Worm (Caenorhabditis elegans) whole organism, L1 larva: ENCODE results near the gene plg-1.
A peak's percentile ranks its signal among the peaks of the same experiment; 100 is the strongest.

Experiments used
- C16A3.4 ChIP-seq: fragments of 150-350 bp; optimal IDR thresholded peaks from 2 replicates; lab custom pipeline; 2014; ENCODE audit warnings: missing biosample characterization, missing genetic modification characterization
- C34B4.2 ChIP-seq: sonication (generic microtip); optimal IDR thresholded peaks from 2 replicates; lab custom pipeline; 2017; ENCODE audit warnings: mild to moderate bottlenecking, missing genetic modification characterization, missing compliant biosample characterization
- ama-1 ChIP-seq: fragments of 150-350 bp; optimal IDR thresholded peaks from 2 replicates; lab custom pipeline; 2014
- blmp-1 ChIP-seq: fragments of 150-350 bp; optimal IDR thresholded peaks from 2 replicates; lab custom pipeline; 2014; ENCODE audit warnings: missing biosample characterization, missing genetic modification characterization
- ceh-63 ChIP-seq: fragments of 200-800 bp; sonication (Bioruptor generic); optimal IDR thresholded peaks from 2 replicates; lab custom pipeline; 2018; ENCODE audit warnings: mild to moderate bottlenecking, missing genetic modification characterization, missing compliant biosample characterization
- ceh-8 ChIP-seq: fragments of 200-800 bp; sonication (Bioruptor generic); optimal IDR thresholded peaks from 2 replicates; lab custom pipeline; 2018; ENCODE audit warnings: mild to moderate bottlenecking, missing genetic modification characterization, moderate library complexity, missing compliant biosample characterization
- ces-1 ChIP-seq: fragments of 150-350 bp; optimal IDR thresholded peaks from 2 replicates; lab custom pipeline; 2014; ENCODE audit warnings: missing biosample characterization, missing genetic modification reagents, missing genetic modification characterization
- efl-1 ChIP-seq, 4 experiments: fragments of 150-350 bp; optimal IDR thresholded peaks in 3 of 4; peaks in 1 of 4; 1 replicate in 1 of 4; 2 replicates in 3 of 4; lab custom pipeline; 2014; ENCODE audit warnings: missing biosample characterization in 2 of 4, missing genetic modification characterization in 2 of 4, missing genetic modification reagents in 2 of 4
- elt-2 ChIP-seq: sonication (generic microtip); optimal IDR thresholded peaks from 2 replicates; lab custom pipeline; 2016; ENCODE audit warnings: missing genetic modification characterization, mild to moderate bottlenecking, inconsistent platforms, missing compliant biosample characterization, missing genetic modification reagents
- elt-3 ChIP-seq, 6 experiments: fragments of 150-350 bp in 1 of 6; sonication (generic microtip); optimal IDR thresholded peaks; 2 replicates each; lab custom pipeline; 2017 to 2018; ENCODE audit warnings: missing biosample characterization in 6 of 6, missing genetic modification characterization in 6 of 6, inconsistent platforms in 1 of 6
- fkh-10 ChIP-seq: sonication (generic microtip); optimal IDR thresholded peaks from 2 replicates; lab custom pipeline; 2017; ENCODE audit warnings: missing biosample characterization, missing genetic modification reagents, missing genetic modification characterization
- fos-1 ChIP-seq: fragments of 150-350 bp; optimal IDR thresholded peaks from 2 replicates; lab custom pipeline; 2014; ENCODE audit warnings: missing biosample characterization, missing genetic modification characterization
- grh-1 ChIP-seq: fragments of 200-800 bp; sonication (Bioruptor generic); IDR thresholded peaks from 2 replicates; pipeline ENCODE4 v1.3.6; 2022; ENCODE audit warnings: missing genetic modification reagents, missing genetic modification characterization, missing compliant biosample characterization
- hlh-4 ChIP-seq: sonication (generic microtip); optimal IDR thresholded peaks from 2 replicates; lab custom pipeline; 2016; ENCODE audit warnings: mild to moderate bottlenecking, missing genetic modification characterization, missing compliant biosample characterization
- hpl-2 ChIP-seq: fragments of 150-350 bp; optimal IDR thresholded peaks from 2 replicates; lab custom pipeline; 2014; ENCODE audit warnings: missing biosample characterization, missing genetic modification reagents, missing genetic modification characterization
- isw-1 ChIP-seq: fragments of 200-800 bp; sonication (Bioruptor generic); IDR thresholded peaks from 2 replicates; pipeline ENCODE4 v1.3.6; 2022; ENCODE audit warnings: missing genetic modification characterization, missing compliant biosample characterization
- jun-1 ChIP-seq: fragments of 150-350 bp; optimal IDR thresholded peaks from 2 replicates; lab custom pipeline; 2014; ENCODE audit warnings: missing biosample characterization, missing genetic modification reagents, missing genetic modification characterization
- lin-13 ChIP-seq: fragments of 150-350 bp; optimal IDR thresholded peaks from 2 replicates; lab custom pipeline; 2014; ENCODE audit warnings: missing biosample characterization, missing genetic modification reagents, missing genetic modification characterization
- lin-14 ChIP-seq: fragments of 200-800 bp; sonication (Bioruptor generic); optimal IDR thresholded peaks from 2 replicates; lab custom pipeline; 2018; ENCODE audit warnings: mild to moderate bottlenecking, missing genetic modification characterization, moderate library complexity, missing compliant biosample characterization
- lin-15B ChIP-seq: fragments of 150-350 bp; sonication (generic microtip); optimal IDR thresholded peaks from 3 replicates; lab custom pipeline; 2014; ENCODE audit warnings: missing biosample characterization, missing genetic modification characterization
- lin-35 ChIP-seq, 2 experiments: fragments of 150-350 bp; optimal IDR thresholded peaks; 2 replicates each; lab custom pipeline; 2014; ENCODE audit warnings: missing biosample characterization in 2 of 2, missing genetic modification characterization in 2 of 2, missing genetic modification reagents in 2 of 2
- lin-39 ChIP-seq: fragments of 150-350 bp; optimal IDR thresholded peaks from 2 replicates; lab custom pipeline; 2014; ENCODE audit warnings: missing biosample characterization, missing genetic modification reagents, missing genetic modification characterization
- lsy-2 ChIP-seq, 2 experiments: fragments of 150-350 bp; optimal IDR thresholded peaks; 2 replicates each; lab custom pipeline; 2014; ENCODE audit warnings: missing biosample characterization in 2 of 2, missing genetic modification characterization in 2 of 2
- mab-9 ChIP-seq: fragments of 200-800 bp; sonication (Bioruptor generic); IDR thresholded peaks from 2 replicates; pipeline ENCODE4 v1.3.6; 2022; ENCODE audit warnings: missing genetic modification reagents, missing genetic modification characterization, missing compliant biosample characterization
- mdl-1 ChIP-seq, 2 experiments: fragments of 150-350 bp; optimal IDR thresholded peaks; 2 replicates each; lab custom pipeline; 2014 to 2017; ENCODE audit warnings: missing biosample characterization in 2 of 2, missing genetic modification characterization in 2 of 2, inconsistent platforms in 1 of 2
- mep-1 ChIP-seq: fragments of 150-350 bp; optimal IDR thresholded peaks from 2 replicates; lab custom pipeline; 2014; ENCODE audit warnings: missing biosample characterization, missing genetic modification characterization
- nhr-19 ChIP-seq: fragments of 200-800 bp; sonication (Bioruptor generic); conservative IDR thresholded peaks from 2 replicates; pipeline ENCODE4 v1.3.6; 2022; ENCODE audit warnings: missing genetic modification characterization, missing compliant biosample characterization
- nhr-20 ChIP-seq: sonication (generic microtip); optimal IDR thresholded peaks from 2 replicates; lab custom pipeline; 2016; ENCODE audit warnings: mild to moderate bottlenecking, missing genetic modification characterization, missing compliant biosample characterization
- nhr-71 ChIP-seq: sonication (generic microtip); optimal IDR thresholded peaks from 2 replicates; lab custom pipeline; 2016; ENCODE audit warnings: mild to moderate bottlenecking, missing genetic modification characterization, moderate library complexity, missing compliant biosample characterization
- nhr-76 ChIP-seq: sonication (generic microtip); optimal IDR thresholded peaks from 2 replicates; lab custom pipeline; 2017; ENCODE audit warnings: missing biosample characterization, missing genetic modification characterization
- nhr-77 ChIP-seq: fragments of 150-350 bp; optimal IDR thresholded peaks from 2 replicates; lab custom pipeline; 2014; ENCODE audit warnings: missing biosample characterization, missing genetic modification characterization
- nhr-84 ChIP-seq: sonication (generic microtip); optimal IDR thresholded peaks from 2 replicates; lab custom pipeline; 2017; ENCODE audit warnings: missing biosample characterization, missing genetic modification characterization
- nhr-85 ChIP-seq: sonication (generic microtip); peaks from one replicate; lab custom pipeline; 2016; ENCODE audit warnings: missing genetic modification characterization, inconsistent platforms, missing compliant biosample characterization
- nhr-90 ChIP-seq: sonication (generic microtip); optimal IDR thresholded peaks from 2 replicates; lab custom pipeline; 2016; ENCODE audit warnings: mild to moderate bottlenecking, missing genetic modification characterization, missing compliant biosample characterization; ENCODE audit not compliant: poor library complexity
- pag-3 ChIP-seq: sonication (generic microtip); optimal IDR thresholded peaks from 2 replicates; lab custom pipeline; 2017; ENCODE audit warnings: missing genetic modification characterization, mild to moderate bottlenecking, missing compliant biosample characterization, antibody characterized with exemption, borderline replicate concordance; ENCODE audit not compliant: insufficient read depth
- pax-3 ChIP-seq: fragments of 200-800 bp; sonication (Bioruptor generic); optimal IDR thresholded peaks from 2 replicates; lab custom pipeline; 2018; ENCODE audit warnings: mild to moderate bottlenecking, missing genetic modification characterization, moderate library complexity, missing compliant biosample characterization
- rnt-1 ChIP-seq: sonication (generic microtip); optimal IDR thresholded peaks from 2 replicates; lab custom pipeline; 2016; ENCODE audit warnings: mild to moderate bottlenecking, missing genetic modification characterization, moderate library complexity, missing compliant biosample characterization
- skn-1 ChIP-seq: fragments of 150-350 bp; optimal IDR thresholded peaks from 2 replicates; lab custom pipeline; 2014; ENCODE audit warnings: missing biosample characterization, missing genetic modification characterization
- unc-130 ChIP-seq: fragments of 150-350 bp; optimal IDR thresholded peaks from 2 replicates; lab custom pipeline; 2017; ENCODE audit warnings: missing biosample characterization, missing genetic modification characterization, inconsistent platforms
- vab-15 ChIP-seq: sonication (generic microtip); optimal IDR thresholded peaks from 2 replicates; lab custom pipeline; 2017; ENCODE audit warnings: missing genotype, mild to moderate bottlenecking, missing genetic modification characterization, missing compliant biosample characterization
- xbp-1 ChIP-seq: sonication (generic microtip); optimal IDR thresholded peaks from 2 replicates; lab custom pipeline; 2016; ENCODE audit warnings: missing genetic modification characterization, missing compliant biosample characterization
- zip-4 ChIP-seq: fragments of 200-800 bp; sonication (Bioruptor generic); optimal IDR thresholded peaks from 2 replicates; lab custom pipeline; 2018; ENCODE audit warnings: mild to moderate bottlenecking, missing genetic modification characterization, moderate library complexity, missing compliant biosample characterization
- ztf-4 ChIP-seq: fragments of 150-350 bp; optimal IDR thresholded peaks from 2 replicates; lab custom pipeline; 2014; ENCODE audit warnings: missing biosample characterization, missing genetic modification characterization

The plg-1 gene

DNA sequence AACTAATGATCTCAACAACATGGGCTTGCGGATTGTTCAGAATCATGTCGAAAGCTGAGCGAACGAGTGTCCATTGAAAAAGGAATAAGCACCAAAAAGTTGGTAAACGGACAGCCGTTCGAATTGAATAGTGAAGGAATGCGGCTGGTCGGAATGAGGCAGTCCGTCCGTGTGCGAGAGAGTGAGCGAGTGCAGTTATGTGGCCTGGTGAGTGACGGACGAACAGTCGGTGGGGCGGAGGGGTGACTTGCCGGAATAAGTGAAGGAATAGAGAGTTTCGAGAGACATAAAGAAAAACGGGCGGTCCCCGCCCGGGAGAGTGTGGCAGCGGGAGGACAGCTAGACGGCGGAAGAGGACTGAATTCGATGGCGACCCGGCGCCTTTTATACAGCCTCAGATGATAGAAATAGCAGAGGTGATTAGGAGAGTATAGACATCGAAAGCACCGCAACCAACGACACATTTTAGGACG is 13.3 kb downstream of the plg-1 start (continued):
- TF ChIP-seq nhr-90 (tag; lab: Kevin White, UChicago) (peak; percentile 82), C34B4.2 (tag; lab: Kevin White, UChicago) (peak; percentile 60), lin-13 (GFP tag; lab: Kevin White, UChicago) (peak; percentile 69), nhr-77 (tag; lab: Kevin White, UChicago) (no peak), lin-15B (peak; percentile 2), ztf-4 (peak; percentile 56), nhr-76 (tag; lab: Kevin White, UChicago) (no peak), ceh-8 (GFP tag; lab: Kevin White, UChicago) (peak; percentile 55)

DNA sequence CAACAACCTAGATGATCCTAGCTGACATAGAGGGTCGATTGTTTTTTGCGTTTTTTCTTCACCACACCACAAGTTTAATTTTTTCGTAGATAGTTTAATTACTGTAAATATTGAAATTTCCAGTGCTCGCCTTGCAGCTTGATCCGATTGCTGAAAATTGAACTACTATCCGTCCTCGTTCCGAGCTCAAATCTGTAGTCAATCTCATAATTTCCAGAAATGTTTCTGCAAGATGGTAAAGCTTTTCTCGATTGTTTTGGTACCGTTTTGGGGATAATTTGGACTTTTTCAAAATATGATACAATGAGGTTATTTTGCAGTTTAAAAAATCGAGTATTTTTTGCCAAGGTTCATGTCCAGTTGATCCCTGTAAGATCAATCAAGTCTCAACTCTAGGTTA is 14.0 kb downstream of the plg-1 start:
- no peak for TF ChIP-seq efl-1 (optimal IDR thresholded peaks at IDR 0.05; lab: Kevin White, UChicago)
- TF ChIP-seq efl-1 (GFP tag; optimal IDR thresholded peaks at IDR 0.05 in 1 of 2; lab: Kevin White, UChicago): peak in 1 of 2 experiments; percentile 63
- no peak for TF ChIP-seq blmp-1 (tag; lab: Kevin White, UChicago)

DNA sequence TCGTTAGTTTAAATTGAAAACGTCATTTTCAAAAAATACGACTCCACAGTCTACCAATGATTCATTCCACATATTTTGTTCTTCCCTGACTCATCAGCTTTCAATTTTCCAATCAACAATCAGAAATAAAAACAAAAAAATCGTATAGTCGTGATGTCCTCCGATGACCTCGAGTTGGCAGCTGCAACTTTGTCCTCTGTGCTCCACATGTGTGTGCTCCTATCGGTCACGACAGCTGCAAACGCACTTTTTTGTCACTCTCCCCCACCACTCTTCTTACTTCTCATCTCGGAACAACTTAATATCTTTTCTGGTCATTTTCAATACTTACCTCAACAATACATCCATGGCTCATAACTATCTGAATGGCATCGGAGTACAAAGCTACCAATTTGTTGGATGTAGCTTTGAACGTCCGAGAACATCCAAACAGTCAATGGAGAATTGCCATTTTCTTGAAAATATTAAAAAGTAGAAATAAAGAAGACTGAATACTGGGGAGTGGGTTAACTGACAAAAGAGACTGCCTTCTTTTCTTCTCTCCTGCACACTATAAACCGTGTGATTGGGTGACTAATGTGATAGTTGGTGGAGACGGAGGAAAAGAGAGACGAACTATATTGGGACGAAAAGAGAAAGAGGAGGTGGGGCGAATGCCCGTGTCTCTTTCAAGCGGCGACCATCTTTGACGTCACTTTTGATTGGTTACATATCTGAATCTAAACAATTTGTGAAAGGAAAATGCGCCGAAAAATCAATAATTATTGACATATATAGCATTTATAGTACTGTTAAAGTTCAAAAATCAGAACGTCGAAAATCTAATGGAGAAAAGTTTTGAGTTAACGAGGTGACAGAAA is 15.2 kb downstream of the plg-1 start:
- no peak for TF ChIP-seq pag-3 (tag; lab: Kevin White, UChicago)
- TF ChIP-seq hlh-4 (tag; lab: Kevin White, UChicago): no peak
- no peak for TF ChIP-seq isw-1
- peak; percentile 91 for TF ChIP-seq blmp-1 (tag; lab: Kevin White, UChicago)
- TF ChIP-seq elt-2 (tag; lab: Kevin White, UChicago): no peak
- TF ChIP-seq rnt-1 (tag; lab: Kevin White, UChicago): peak; percentile 44
- peak in 1 of 6 experiments; percentile 75 for TF ChIP-seq elt-3 (tag; optimal IDR thresholded peaks at IDR 0.05; lab: Kevin White, UChicago)
- TF ChIP-seq unc-130 (tag; lab: Kevin White, UChicago): peak; percentile 2
- TF ChIP-seq zip-4: no peak
- TF ChIP-seq nhr-77 (tag; lab: Kevin White, UChicago): no peak
- peak; percentile 8 for TF ChIP-seq skn-1 (tag; lab: Kevin White, UChicago)
- peak; percentile 6 to 13 for TF ChIP-seq lsy-2 (tag; optimal IDR thresholded peaks at IDR 0.05; lab: Kevin White, UChicago)
- TF ChIP-seq lin-15B: no peak
- TF ChIP-seq grh-1: no peak
- TF ChIP-seq mab-9: no peak
- peak; percentile 49 for TF ChIP-seq lin-14
- TF ChIP-seq pax-3 (tag; lab: Kevin White, UChicago): no peak
- no peak for TF ChIP-seq ceh-8 (GFP tag; lab: Kevin White, UChicago)
- TF ChIP-seq nhr-76 (tag; lab: Kevin White, UChicago): no peak
- TF ChIP-seq nhr-85 (tag; lab: Kevin White, UChicago): peak; percentile 81
- no peak for TF ChIP-seq nhr-84
- no peak for TF ChIP-seq efl-1 (optimal IDR thresholded peaks at IDR 0.05; lab: Kevin White, UChicago)
- peak in 1 of 2 experiments; percentile 73 for TF ChIP-seq efl-1 (GFP tag; optimal IDR thresholded peaks at IDR 0.05 in 1 of 2; lab: Kevin White, UChicago)
- TF ChIP-seq ces-1 (GFP tag; lab: Kevin White, UChicago): no peak
- TF ChIP-seq fkh-10 (GFP tag; lab: Kevin White, UChicago): no peak
- TF ChIP-seq mep-1 (tag; lab: Kevin White, UChicago): peak; percentile 33
- TF ChIP-seq vab-15: peak; percentile 5
- no peak for TF ChIP-seq lin-39 (tag; lab: Kevin White, UChicago)
- no peak for TF ChIP-seq ceh-63 (GFP tag; lab: Kevin White, UChicago)
- TF ChIP-seq fos-1 (tag; lab: Kevin White, UChicago): no peak
- no peak for TF ChIP-seq nhr-19
- no peak for TF ChIP-seq hpl-2 (GFP tag; lab: Kevin White, UChicago)
- TF ChIP-seq nhr-71 (tag; lab: Kevin White, UChicago): peak; percentile 16
- TF ChIP-seq ama-1 (lab: Kevin White, UChicago): peak; percentile 80
- peak; percentile 62 for TF ChIP-seq nhr-20 (tag; lab: Kevin White, UChicago)
- peak; percentile 10 for TF ChIP-seq jun-1 (tag; lab: Kevin White, UChicago)
- TF ChIP-seq xbp-1 (tag; lab: Kevin White, UChicago): peak; percentile 10
- TF ChIP-seq mdl-1 (tag; optimal IDR thresholded peaks at IDR 0.05; lab: Kevin White, UChicago): peak in 1 of 2 experiments; percentile 45
- TF ChIP-seq C34B4.2 (tag; lab: Kevin White, UChicago): no peak
- TF ChIP-seq C16A3.4: peak; percentile 4
- TF ChIP-seq lin-35 (GFP tag; optimal IDR thresholded peaks at IDR 0.05; lab: Kevin White, UChicago): peak in 1 of 2 experiments; percentile 61
